Fruit fly (Drosophila melanogaster) whole organism: ENCODE results near the gene CG14684.

Experiments used
- CG8478 ChIP-seq: fragments of >200 bp; optimal IDR thresholded peaks from 2 replicates; lab custom pipeline; 2018; ENCODE audit warnings: inconsistent platforms
- EcR ChIP-seq, 2 experiments: fragments of >200 bp; optimal IDR thresholded peaks; 2 replicates each; lab custom pipeline; 2017; ENCODE audit warnings: missing biosample characterization in 2 of 2, missing genetic modification characterization in 2 of 2, missing genetic modification reagents in 2 of 2
- psq ChIP-seq: fragments of >200 bp; optimal IDR thresholded peaks from 2 replicates; lab custom pipeline; 2017

- TF ChIP-seq psq (lab: Kevin White, UChicago) (no peak), CG8478 (lab: Kevin White, UChicago) (no peak), EcR (GFP tag; optimal IDR thresholded peaks at IDR 0.05; lab: Kevin White, UChicago) (no peak)
These were observed 19.5 kb upstream of the CG14684 start for dm6 chr3R:10687312-10687711.
